Worm (Caenorhabditis elegans) whole organism, L1 larva: Measurements from ENCODE around the gene sma-1.
A peak's percentile ranks its signal among the peaks of the same experiment; 100 is the strongest.

Experiments
- aly-2 ChIP-seq: fragments of 150-350 bp; optimal IDR thresholded peaks from 2 replicates; lab custom pipeline; 2014; ENCODE audit warnings: missing biosample characterization, missing genetic modification characterization
- blmp-1 ChIP-seq: fragments of 150-350 bp; optimal IDR thresholded peaks from 2 replicates; lab custom pipeline; 2014; ENCODE audit warnings: missing biosample characterization, missing genetic modification characterization
- ceh-63 ChIP-seq: fragments of 200-800 bp; sonication (Bioruptor generic); optimal IDR thresholded peaks from 2 replicates; lab custom pipeline; 2018; ENCODE audit warnings: mild to moderate bottlenecking, missing genetic modification characterization, missing compliant biosample characterization
- ceh-82 ChIP-seq, 3 experiments: fragments of 150-350 bp in 1 of 3; sonication (generic microtip) in 2 of 3; optimal IDR thresholded peaks; 2 replicates each; lab custom pipeline; 2014 to 2017; ENCODE audit warnings: missing biosample characterization in 3 of 3, missing genetic modification characterization in 3 of 3
- ceh-90 ChIP-seq: sonication (generic microtip); optimal IDR thresholded peaks from 2 replicates; lab custom pipeline; 2016; ENCODE audit warnings: missing genetic modification characterization, missing compliant biosample characterization
- dsc-1 ChIP-seq: sonication (generic microtip); optimal IDR thresholded peaks from 2 replicates; lab custom pipeline; 2016; ENCODE audit warnings: mild to moderate bottlenecking, missing genetic modification characterization, missing compliant biosample characterization
- efl-1 ChIP-seq, 4 experiments: fragments of 150-350 bp; optimal IDR thresholded peaks in 3 of 4; peaks in 1 of 4; 1 replicate in 1 of 4; 2 replicates in 3 of 4; lab custom pipeline; 2014; ENCODE audit warnings: missing biosample characterization in 2 of 4, missing genetic modification characterization in 2 of 4, missing genetic modification reagents in 2 of 4
- efl-3 ChIP-seq: fragments of 200-800 bp; sonication (Bioruptor generic); optimal IDR thresholded peaks from 2 replicates; lab custom pipeline; 2018; ENCODE audit warnings: mild to moderate bottlenecking, missing genetic modification characterization, missing compliant biosample characterization
- elt-2 ChIP-seq: sonication (generic microtip); optimal IDR thresholded peaks from 2 replicates; lab custom pipeline; 2016; ENCODE audit warnings: missing genetic modification characterization, mild to moderate bottlenecking, inconsistent platforms, missing compliant biosample characterization, missing genetic modification reagents
- elt-3 ChIP-seq, 6 experiments: fragments of 150-350 bp in 1 of 6; sonication (generic microtip); optimal IDR thresholded peaks; 2 replicates each; lab custom pipeline; 2017 to 2018; ENCODE audit warnings: missing biosample characterization in 6 of 6, missing genetic modification characterization in 6 of 6, inconsistent platforms in 1 of 6
- ets-5 ChIP-seq: fragments of 200-800 bp; sonication (Bioruptor generic); IDR thresholded peaks from 2 replicates; pipeline ENCODE4 v1.3.6; 2022; ENCODE audit warnings: missing genetic modification characterization, missing compliant biosample characterization
- fkh-4 ChIP-seq: sonication (generic microtip); optimal IDR thresholded peaks from 2 replicates; lab custom pipeline; 2016; ENCODE audit warnings: missing compliant biosample characterization, missing genetic modification characterization, borderline replicate concordance
- fkh-8 ChIP-seq: sonication (generic microtip); optimal IDR thresholded peaks from 2 replicates; lab custom pipeline; 2016; ENCODE audit warnings: mild to moderate bottlenecking, missing genetic modification characterization, missing compliant biosample characterization
- lin-13 ChIP-seq: fragments of 150-350 bp; optimal IDR thresholded peaks from 2 replicates; lab custom pipeline; 2014; ENCODE audit warnings: missing biosample characterization, missing genetic modification reagents, missing genetic modification characterization
- lin-14 ChIP-seq: fragments of 200-800 bp; sonication (Bioruptor generic); optimal IDR thresholded peaks from 2 replicates; lab custom pipeline; 2018; ENCODE audit warnings: mild to moderate bottlenecking, missing genetic modification characterization, moderate library complexity, missing compliant biosample characterization
- lin-35 ChIP-seq, 2 experiments: fragments of 150-350 bp; optimal IDR thresholded peaks; 2 replicates each; lab custom pipeline; 2014; ENCODE audit warnings: missing biosample characterization in 2 of 2, missing genetic modification characterization in 2 of 2, missing genetic modification reagents in 2 of 2
- lsy-2 ChIP-seq, 2 experiments: fragments of 150-350 bp; optimal IDR thresholded peaks; 2 replicates each; lab custom pipeline; 2014; ENCODE audit warnings: missing biosample characterization in 2 of 2, missing genetic modification characterization in 2 of 2
- mdl-1 ChIP-seq, 2 experiments: fragments of 150-350 bp; optimal IDR thresholded peaks; 2 replicates each; lab custom pipeline; 2014 to 2017; ENCODE audit warnings: missing biosample characterization in 2 of 2, missing genetic modification characterization in 2 of 2, inconsistent platforms in 1 of 2
- mep-1 ChIP-seq: fragments of 150-350 bp; optimal IDR thresholded peaks from 2 replicates; lab custom pipeline; 2014; ENCODE audit warnings: missing biosample characterization, missing genetic modification characterization
- nhr-12 ChIP-seq: sonication (generic microtip); optimal IDR thresholded peaks from 2 replicates; lab custom pipeline; 2017; ENCODE audit warnings: missing biosample characterization, missing genetic modification characterization
- nhr-20 ChIP-seq: sonication (generic microtip); optimal IDR thresholded peaks from 2 replicates; lab custom pipeline; 2016; ENCODE audit warnings: mild to moderate bottlenecking, missing genetic modification characterization, missing compliant biosample characterization
- nhr-237 ChIP-seq: fragments of 150-350 bp; optimal IDR thresholded peaks from 2 replicates; lab custom pipeline; 2014; ENCODE audit warnings: missing biosample characterization, missing genetic modification characterization
- nhr-71 ChIP-seq: sonication (generic microtip); optimal IDR thresholded peaks from 2 replicates; lab custom pipeline; 2016; ENCODE audit warnings: mild to moderate bottlenecking, missing genetic modification characterization, moderate library complexity, missing compliant biosample characterization
- nhr-85 ChIP-seq: sonication (generic microtip); peaks from one replicate; lab custom pipeline; 2016; ENCODE audit warnings: missing genetic modification characterization, inconsistent platforms, missing compliant biosample characterization
- pqm-1 ChIP-seq: sonication (generic microtip); optimal IDR thresholded peaks from 3 replicates; lab custom pipeline; 2017; ENCODE audit warnings: missing biosample characterization, missing genetic modification characterization
- rnt-1 ChIP-seq: sonication (generic microtip); optimal IDR thresholded peaks from 2 replicates; lab custom pipeline; 2016; ENCODE audit warnings: mild to moderate bottlenecking, missing genetic modification characterization, moderate library complexity, missing compliant biosample characterization
- skn-1 ChIP-seq: fragments of 150-350 bp; optimal IDR thresholded peaks from 2 replicates; lab custom pipeline; 2014; ENCODE audit warnings: missing biosample characterization, missing genetic modification characterization
- snu-23 ChIP-seq: sonication (generic microtip); optimal IDR thresholded peaks from 2 replicates; lab custom pipeline; 2016; ENCODE audit warnings: missing genetic modification characterization, missing compliant biosample characterization
- tbx-2 ChIP-seq: sonication (generic microtip); optimal IDR thresholded peaks from 2 replicates; lab custom pipeline; 2016; ENCODE audit warnings: missing genetic modification characterization, missing compliant biosample characterization
- unc-62 ChIP-seq: fragments of 150-350 bp; optimal IDR thresholded peaks from 2 replicates; lab custom pipeline; 2014; ENCODE audit warnings: missing biosample characterization, missing genetic modification reagents, missing genetic modification characterization
- unc-98 ChIP-seq: fragments of 200-800 bp; sonication (Bioruptor generic); IDR thresholded peaks from 2 replicates; pipeline ENCODE4 v1.3.6; 2022; ENCODE audit warnings: missing genetic modification characterization, missing compliant biosample characterization
- vab-15 ChIP-seq: sonication (generic microtip); optimal IDR thresholded peaks from 2 replicates; lab custom pipeline; 2017; ENCODE audit warnings: missing genotype, mild to moderate bottlenecking, missing genetic modification characterization, missing compliant biosample characterization
- ztf-4 ChIP-seq: fragments of 150-350 bp; optimal IDR thresholded peaks from 2 replicates; lab custom pipeline; 2014; ENCODE audit warnings: missing biosample characterization, missing genetic modification characterization

Gene sma-1

DNA sequence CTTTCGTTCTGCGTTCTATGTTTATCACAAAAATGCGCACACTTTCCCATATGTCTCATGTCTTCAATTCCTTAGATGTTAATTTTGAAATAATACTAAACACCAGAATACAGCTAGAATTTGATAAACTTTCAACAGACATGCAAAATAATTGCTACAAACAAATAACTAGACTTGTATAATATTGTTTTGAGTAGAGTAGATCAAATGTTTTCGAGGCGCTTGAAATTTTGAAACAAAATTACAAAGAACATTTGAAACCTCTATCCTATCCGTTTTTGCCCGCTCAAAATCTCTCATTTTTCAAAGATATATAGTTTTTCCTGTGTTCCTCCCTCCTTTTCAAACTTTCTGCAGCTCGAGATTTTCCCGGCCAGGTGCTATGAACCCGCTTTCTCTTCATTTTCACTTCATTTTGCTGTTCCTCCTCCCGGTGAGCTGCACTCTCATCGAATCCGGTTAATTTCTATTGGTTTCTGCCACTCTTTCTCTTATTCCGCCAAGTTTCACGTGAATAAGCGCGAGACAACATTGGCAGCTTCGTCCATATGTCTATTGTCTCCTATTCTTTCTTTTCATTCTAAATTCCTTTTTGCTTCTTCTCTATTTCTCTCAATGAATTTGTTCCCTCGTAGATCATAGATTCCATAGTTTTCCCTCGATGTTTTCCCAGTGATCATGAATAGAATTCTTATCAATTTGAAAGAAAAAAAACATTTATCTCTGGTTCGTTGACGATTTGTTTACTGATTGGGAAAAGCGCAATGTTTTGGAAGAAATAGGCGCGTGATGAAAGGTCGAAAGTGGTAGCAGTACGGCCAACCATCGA lies 22.7 kb downstream of the sma-1 start:
- peak; percentile 42 for TF ChIP-seq elt-2 (tag; lab: Kevin White, UChicago)
- no peak for TF ChIP-seq ztf-4 (tag; lab: Kevin White, UChicago)
- peak in 1 of 6 experiments; percentile 71 for TF ChIP-seq elt-3 (tag; optimal IDR thresholded peaks at IDR 0.05; lab: Kevin White, UChicago)
- TF ChIP-seq snu-23 (GFP tag; lab: Kevin White, UChicago) = peak; percentile 28
- TF ChIP-seq lin-14 = peak; percentile 67
- TF ChIP-seq lin-35 (GFP tag; optimal IDR thresholded peaks at IDR 0.05; lab: Kevin White, UChicago) = peak in 1 of 2 experiments; percentile 40
- TF ChIP-seq skn-1 (tag; lab: Kevin White, UChicago) = peak; percentile 17
- no peak for TF ChIP-seq ets-5 (GFP tag; lab: Robert Waterston, UW)
- TF ChIP-seq nhr-85 (tag; lab: Kevin White, UChicago) = peak; percentile 34
- TF ChIP-seq blmp-1 (tag; lab: Kevin White, UChicago) = peak; percentile 56
- no peak for TF ChIP-seq pqm-1
- TF ChIP-seq rnt-1 = peak; percentile 31
- no peak for TF ChIP-seq vab-15 (tag; lab: Kevin White, UChicago)
- TF ChIP-seq nhr-20 (tag; lab: Kevin White, UChicago) = peak; percentile 28
- TF ChIP-seq nhr-71 (tag; lab: Kevin White, UChicago) = peak; percentile 43
- no peak for TF ChIP-seq dsc-1 (tag; lab: Kevin White, UChicago)
- TF ChIP-seq tbx-2 = peak; percentile 7
- peak; percentile 8 to 60 for TF ChIP-seq lsy-2 (tag; optimal IDR thresholded peaks at IDR 0.05; lab: Kevin White, UChicago)
- no peak for TF ChIP-seq efl-1 (optimal IDR thresholded peaks at IDR 0.05; lab: Kevin White, UChicago)
- peak; percentile 10 to 20 for TF ChIP-seq efl-1 (GFP tag; optimal IDR thresholded peaks at IDR 0.05 in 1 of 2; lab: Kevin White, UChicago)
- peak; percentile 51 for TF ChIP-seq mep-1 (tag; lab: Kevin White, UChicago)
- no peak for TF ChIP-seq fkh-4 (tag; lab: Kevin White, UChicago)
- no peak for TF ChIP-seq nhr-237

DNA sequence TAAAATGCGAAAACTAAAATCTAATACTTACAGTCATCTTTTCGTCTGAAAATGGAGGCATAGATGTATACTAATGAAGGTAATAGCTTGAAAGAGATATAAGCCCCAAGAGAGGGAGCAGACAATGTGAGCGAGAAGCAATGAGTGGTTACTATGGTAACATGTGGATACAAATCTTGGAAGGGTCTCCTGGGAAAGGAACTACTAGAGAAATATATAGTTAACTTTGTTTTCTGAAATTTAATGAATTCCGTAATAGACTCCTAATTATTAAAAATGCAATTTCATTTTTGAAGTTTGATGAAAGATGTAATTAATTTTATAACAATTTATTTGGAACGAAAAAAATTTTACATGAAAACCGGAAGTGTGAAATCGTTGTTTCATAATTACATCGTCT lies 28.1 kb downstream of the sma-1 start, which contains the start of gene osm-6:
Gene osm-6 (minus strand): TSS at position 101 of the 400 bp plus-strand sequence.
- TF ChIP-seq aly-2 (no peak), fkh-8 (tag; lab: Kevin White, UChicago) (peak; percentile 46), mdl-1 (tag; optimal IDR thresholded peaks at IDR 0.05; lab: Kevin White, UChicago) (no peak), efl-3 (GFP tag; lab: Kevin White, UChicago) (no peak), unc-62 (no peak), ceh-90 (tag; lab: Kevin White, UChicago) (no peak), ceh-63 (GFP tag; lab: Kevin White, UChicago) (no peak), nhr-20 (tag; lab: Kevin White, UChicago) (no peak), nhr-71 (tag; lab: Kevin White, UChicago) (peak; percentile 2)
- TF ChIP-seq, all 84 proteins: peak for 2

DNA sequence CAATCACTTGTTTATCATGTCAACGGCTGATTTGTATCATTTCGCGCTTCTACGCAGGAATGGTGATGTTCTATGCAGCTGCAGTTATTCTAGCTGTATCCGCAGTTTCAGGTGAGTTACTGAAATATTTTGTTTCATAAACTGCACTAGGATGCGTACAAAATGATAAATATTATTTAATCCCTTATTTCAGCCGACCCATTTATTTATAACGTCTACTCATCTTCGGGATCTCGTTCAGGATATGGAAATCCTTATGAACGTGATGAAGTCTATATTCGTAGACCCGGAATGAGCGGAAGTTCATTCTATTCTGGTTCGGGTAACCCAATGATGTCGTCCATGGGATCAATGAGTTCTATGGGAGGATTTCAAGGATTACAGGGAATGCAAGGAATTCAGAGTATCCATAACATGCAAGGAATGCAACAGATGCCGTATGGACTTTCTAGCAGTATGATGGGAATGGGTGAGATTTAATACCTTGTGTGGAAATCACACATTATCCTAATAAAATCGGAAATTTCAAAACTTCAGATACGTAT lies 29.9 kb downstream of the sma-1 start, which contains the start of gene F58H1.2:
Gene F58H1.2 (plus strand): TSS at position 51 of the 545 bp plus-strand sequence.
- TF ChIP-seq elt-2 (tag; lab: Kevin White, UChicago) = no peak
- no peak for TF ChIP-seq nhr-71 (tag; lab: Kevin White, UChicago)
- TF ChIP-seq efl-1 (optimal IDR thresholded peaks at IDR 0.05; lab: Kevin White, UChicago) = no peak
- no peak for TF ChIP-seq efl-1 (GFP tag; optimal IDR thresholded peaks at IDR 0.05 in 1 of 2; lab: Kevin White, UChicago)
- no peak for TF ChIP-seq rnt-1
- no peak for TF ChIP-seq nhr-12
- no peak for TF ChIP-seq snu-23 (GFP tag; lab: Kevin White, UChicago)
- TF ChIP-seq skn-1 (tag; lab: Kevin White, UChicago) = no peak
- no peak for TF ChIP-seq lin-13
- TF ChIP-seq ceh-82 (tag; optimal IDR thresholded peaks at IDR 0.05; lab: Kevin White, UChicago) = no peak
- no peak for TF ChIP-seq mdl-1 (tag; optimal IDR thresholded peaks at IDR 0.05; lab: Kevin White, UChicago)
- no peak for TF ChIP-seq unc-98 (GFP tag; lab: Robert Waterston, UW)
